Worm (Caenorhabditis elegans) whole organism, young adult: ENCODE results near the gene grp-1.
A peak's percentile ranks its signal among the peaks of the same experiment; 100 is the strongest.

Experiments
- B0261.1 ChIP-seq: sonication (generic microtip); optimal IDR thresholded peaks from 2 replicates; lab custom pipeline; 2016; ENCODE audit warnings: mild to moderate bottlenecking, missing genetic modification characterization, moderate library complexity, missing compliant biosample characterization
- D2030.7 ChIP-seq: fragments of 200-800 bp; sonication (Bioruptor generic); IDR thresholded peaks from 2 replicates; pipeline ENCODE4 v1.3.6; 2022; ENCODE audit warnings: missing genetic modification reagents, missing genetic modification characterization, missing compliant biosample characterization
- F23B12.7 ChIP-seq: sonication (generic microtip); optimal IDR thresholded peaks from 2 replicates; lab custom pipeline; 2017; ENCODE audit warnings: missing genetic modification characterization, mild to moderate bottlenecking, missing compliant biosample characterization, antibody characterized with exemption, moderate library complexity; ENCODE audit not compliant: insufficient read depth
- K11D2.4 ChIP-seq: fragments of 200-800 bp; sonication (Bioruptor generic); IDR thresholded peaks from 2 replicates; pipeline ENCODE4 v1.3.6; 2022; ENCODE audit warnings: missing genetic modification reagents, missing genetic modification characterization, missing compliant biosample characterization
- K12H6.12 ChIP-seq: fragments of 200-800 bp; sonication (Bioruptor generic); optimal IDR thresholded peaks from 2 replicates; lab custom pipeline; 2018; ENCODE audit warnings: mild to moderate bottlenecking, missing genetic modification characterization, missing compliant biosample characterization
- T07F8.4 ChIP-seq: sonication (generic microtip); optimal IDR thresholded peaks from 2 replicates; lab custom pipeline; 2016; ENCODE audit warnings: mild to moderate bottlenecking, missing genetic modification characterization, moderate library complexity, missing compliant biosample characterization
- T26A5.8 ChIP-seq: sonication (generic microtip); optimal IDR thresholded peaks from 2 replicates; lab custom pipeline; 2016; ENCODE audit warnings: missing genetic modification characterization, missing compliant biosample characterization
- Y53F4B.3 ChIP-seq: fragments of 200-800 bp; sonication (Bioruptor generic); IDR thresholded peaks from 2 replicates; pipeline ENCODE4 v1.3.6; 2022; ENCODE audit warnings: missing genetic modification reagents, missing genetic modification characterization, missing compliant biosample characterization
- Y53G8AR.9 ChIP-seq: fragments of 200-800 bp; sonication (Bioruptor generic); conservative IDR thresholded peaks from 2 replicates; pipeline ENCODE4 v1.3.6; 2022; ENCODE audit warnings: missing genetic modification reagents, missing genetic modification characterization, missing compliant biosample characterization
- Y56A3A.18 ChIP-seq: fragments of 200-800 bp; sonication (Bioruptor generic); IDR thresholded peaks from 2 replicates; pipeline ENCODE4 v1.3.6; 2022; ENCODE audit warnings: missing genetic modification reagents, missing genetic modification characterization, missing compliant biosample characterization
- akir-1 ChIP-seq: fragments of 200-800 bp; sonication (Bioruptor generic); optimal IDR thresholded peaks from 2 replicates; lab custom pipeline; 2018; ENCODE audit warnings: mild to moderate bottlenecking, missing genetic modification characterization, moderate library complexity, missing compliant biosample characterization
- attf-5 ChIP-seq: fragments of 200-800 bp; sonication (Bioruptor generic); optimal IDR thresholded peaks from 2 replicates; lab custom pipeline; 2018; ENCODE audit warnings: mild to moderate bottlenecking, missing genetic modification characterization, missing compliant biosample characterization
- bed-2 ChIP-seq: fragments of 200-800 bp; sonication (Bioruptor generic); IDR thresholded peaks from 2 replicates; pipeline ENCODE4 v1.3.6; 2022; ENCODE audit warnings: missing genetic modification reagents, missing genetic modification characterization, missing compliant biosample characterization
- ceh-100 ChIP-seq: fragments of 200-800 bp; sonication (Bioruptor generic); IDR thresholded peaks from 2 replicates; pipeline ENCODE4 v1.3.6; 2022; ENCODE audit warnings: missing genetic modification reagents, missing genetic modification characterization, missing compliant biosample characterization
- ceh-27 ChIP-seq: fragments of 200-800 bp; sonication (Bioruptor generic); optimal IDR thresholded peaks from 2 replicates; lab custom pipeline; 2018; ENCODE audit warnings: mild to moderate bottlenecking, missing genetic modification characterization, moderate library complexity, missing compliant biosample characterization
- dpl-1 ChIP-seq: fragments of 150-350 bp; optimal IDR thresholded peaks from 2 replicates; lab custom pipeline; 2014; ENCODE audit warnings: missing biosample characterization, missing genetic modification reagents, missing genetic modification characterization
- efl-1 ChIP-seq: fragments of 150-350 bp; optimal IDR thresholded peaks from 2 replicates; lab custom pipeline; 2014; ENCODE audit warnings: missing biosample characterization, missing genetic modification reagents, missing genetic modification characterization
- ets-4 ChIP-seq: fragments of 200-800 bp; sonication (Bioruptor generic); optimal IDR thresholded peaks from 2 replicates; lab custom pipeline; 2018; ENCODE audit warnings: mild to moderate bottlenecking, missing genetic modification characterization, missing compliant biosample characterization
- hmg-1.2 ChIP-seq: fragments of 200-800 bp; sonication (Bioruptor generic); IDR thresholded peaks from 2 replicates; pipeline ENCODE4 v1.3.6; 2022; ENCODE audit warnings: missing genetic modification reagents, missing genetic modification characterization, missing compliant biosample characterization
- hrde-1 ChIP-seq: sonication (generic microtip); optimal IDR thresholded peaks from 2 replicates; lab custom pipeline; 2016; ENCODE audit warnings: missing genetic modification characterization, mild to moderate bottlenecking, missing compliant biosample characterization, moderate library complexity, missing genotype, missing genetic modification reagents, borderline replicate concordance
- lin-40 ChIP-seq: sonication (generic microtip); optimal IDR thresholded peaks from 2 replicates; lab custom pipeline; 2016; ENCODE audit warnings: missing genetic modification characterization, mild to moderate bottlenecking, missing compliant biosample characterization, missing genotype, missing genetic modification reagents
- lsy-27 ChIP-seq: sonication (generic microtip); optimal IDR thresholded peaks from 2 replicates; lab custom pipeline; 2017; ENCODE audit warnings: missing genetic modification characterization, mild to moderate bottlenecking, missing compliant biosample characterization, antibody characterized with exemption, missing genotype, borderline replicate concordance; ENCODE audit not compliant: insufficient read depth
- mcd-1 ChIP-seq: fragments of 200-800 bp; sonication (Bioruptor generic); IDR thresholded peaks from 2 replicates; pipeline ENCODE4 v1.3.6; 2022; ENCODE audit warnings: missing genetic modification reagents, missing genetic modification characterization, missing compliant biosample characterization
- mel-28 ChIP-seq: sonication (generic microtip); optimal IDR thresholded peaks from 2 replicates; lab custom pipeline; 2016; ENCODE audit warnings: borderline replicate concordance, mild to moderate bottlenecking, missing genetic modification characterization, missing compliant biosample characterization
- nfya-1 ChIP-seq: sonication (generic microtip); optimal IDR thresholded peaks from 2 replicates; lab custom pipeline; 2017; ENCODE audit warnings: antibody characterized with exemption, missing compliant biosample characterization, missing genetic modification characterization, borderline replicate concordance; ENCODE audit not compliant: insufficient read depth
- nhr-120 ChIP-seq: fragments of 200-800 bp; sonication (Bioruptor generic); IDR thresholded peaks from 2 replicates; pipeline ENCODE4 v1.3.6; 2022; ENCODE audit warnings: missing genetic modification characterization, missing compliant biosample characterization
- nhr-179 ChIP-seq: sonication (generic microtip); optimal IDR thresholded peaks from 2 replicates; lab custom pipeline; 2016; ENCODE audit warnings: mild to moderate bottlenecking, missing genetic modification characterization, missing compliant biosample characterization
- nhr-27 ChIP-seq: fragments of 200-800 bp; sonication (Bioruptor generic); optimal IDR thresholded peaks from 2 replicates; lab custom pipeline; 2018; ENCODE audit warnings: mild to moderate bottlenecking, missing genetic modification characterization, moderate library complexity, missing compliant biosample characterization
- nhr-80 ChIP-seq: sonication (generic microtip); optimal IDR thresholded peaks from 2 replicates; lab custom pipeline; 2016; ENCODE audit warnings: missing genetic modification characterization, missing compliant biosample characterization
- nhr-90 ChIP-seq: sonication (generic microtip); optimal IDR thresholded peaks from 2 replicates; lab custom pipeline; 2016; ENCODE audit warnings: missing genotype, mild to moderate bottlenecking, missing genetic modification characterization, missing compliant biosample characterization
- pbrm-1 ChIP-seq: fragments of 200-800 bp; sonication (Bioruptor generic); IDR thresholded peaks from 2 replicates; pipeline ENCODE4 v1.3.6; 2022; ENCODE audit warnings: missing genetic modification reagents, missing genetic modification characterization, missing compliant biosample characterization
- pha-4 ChIP-seq: fragments of 150-350 bp; sonication (generic microtip); optimal IDR thresholded peaks from 2 replicates; lab custom pipeline; 2014; ENCODE audit warnings: missing biosample characterization, missing genetic modification reagents, missing genetic modification characterization
- rec-8 ChIP-seq, 2 experiments: sonication (generic microtip); optimal IDR thresholded peaks; 2 replicates each; lab custom pipeline; 2016; ENCODE audit warnings: mild to moderate bottlenecking in 2 of 2, missing genetic modification characterization in 2 of 2, missing genetic modification reagents in 2 of 2, missing genotype in 2 of 2, missing biosample characterization in 1 of 2, missing compliant biosample characterization in 1 of 2, moderate library complexity in 1 of 2
- snpc-1.3 ChIP-seq: sonication (generic microtip); optimal IDR thresholded peaks from 2 replicates; lab custom pipeline; 2017; ENCODE audit warnings: missing genetic modification characterization, mild to moderate bottlenecking, missing compliant biosample characterization, antibody characterized with exemption, moderate library complexity, missing genotype, missing genetic modification reagents; ENCODE audit not compliant: insufficient read depth
- tbx-9 ChIP-seq: sonication (generic microtip); optimal IDR thresholded peaks from 2 replicates; lab custom pipeline; 2016; ENCODE audit warnings: borderline replicate concordance, missing genetic modification characterization, inconsistent platforms, missing compliant biosample characterization
- tlf-1 ChIP-seq: fragments of 200-800 bp; sonication (Bioruptor generic); optimal IDR thresholded peaks from 2 replicates; lab custom pipeline; 2018; ENCODE audit warnings: mild to moderate bottlenecking, missing genetic modification characterization, missing compliant biosample characterization
- zim-3 ChIP-seq: sonication (generic microtip); optimal IDR thresholded peaks from 2 replicates; lab custom pipeline; 2017; ENCODE audit warnings: mild to moderate bottlenecking, missing genetic modification characterization, moderate library complexity, missing compliant biosample characterization

The grp-1 gene

DNA sequence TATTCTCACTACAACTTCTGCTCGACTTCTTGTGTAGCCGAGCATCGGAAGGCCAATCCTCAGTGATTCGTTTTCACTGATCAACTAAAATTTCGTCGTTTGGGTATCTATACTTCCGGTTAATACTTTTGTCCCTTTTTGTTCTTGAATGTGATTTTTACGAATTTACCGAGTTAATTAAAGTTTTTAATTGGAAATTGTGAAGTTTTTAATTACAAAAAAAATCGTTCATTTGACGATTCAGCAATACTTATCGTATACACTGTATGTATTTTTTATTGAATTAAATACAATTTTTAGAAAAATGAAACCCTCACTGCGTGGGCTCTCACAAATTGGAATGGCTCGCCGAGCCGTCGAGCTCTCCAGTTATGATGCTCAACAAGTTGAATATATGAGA lies 5.9 kb downstream of the grp-1 start, which contains the start of gene idi-1:
idi-1 (plus strand) TSS at position 301 of the 400 bp plus-strand sequence.
- TF ChIP-seq mel-28, result no peak
- TF ChIP-seq snpc-1.3 (tag; lab: Kevin White, UChicago), result no peak
- TF ChIP-seq akir-1 (GFP tag; lab: Kevin White, UChicago), result no peak
- no peak for TF ChIP-seq Y53F4B.3 (GFP tag; lab: Robert Waterston, UW)
- no peak for TF ChIP-seq zim-3 (tag; lab: Kevin White, UChicago)
- TF ChIP-seq efl-1 (GFP tag; lab: Kevin White, UChicago), result no peak
- no peak for TF ChIP-seq K12H6.12
- no peak for TF ChIP-seq bed-2 (GFP tag; lab: Robert Waterston, UW)
- no peak for TF ChIP-seq B0261.1 (tag; lab: Kevin White, UChicago)
- TF ChIP-seq, all 124 proteins: peak for 0

DNA sequence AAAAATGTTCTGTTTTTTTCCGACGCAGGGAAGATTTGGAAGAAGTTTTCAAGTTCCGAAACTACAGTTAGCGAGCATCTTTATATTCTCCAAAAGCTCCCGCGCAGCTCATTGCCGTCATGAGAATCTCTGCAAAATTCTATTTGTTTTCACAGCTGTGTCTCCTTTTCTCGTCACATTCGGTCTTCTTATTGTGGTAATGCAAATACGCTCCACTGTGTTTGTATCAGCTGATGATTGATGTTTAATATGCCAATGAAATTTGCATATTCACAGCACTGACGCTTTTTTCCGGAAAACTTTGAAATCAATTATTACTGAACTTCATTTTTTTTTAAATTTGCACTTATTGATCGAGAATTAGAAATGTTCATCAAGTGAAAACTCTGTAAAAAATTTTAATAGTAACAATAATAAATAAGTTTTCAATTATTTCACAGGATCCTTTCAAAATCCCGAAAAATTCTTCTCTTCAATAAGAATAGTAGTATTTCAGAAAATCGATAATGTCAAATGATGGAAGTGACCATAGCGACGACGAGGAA lies 7.6 kb downstream of the grp-1 start, which contains the start of gene K06H7.2:
K06H7.2 (plus strand) TSS at position 495 of the 545 bp plus-strand sequence.
- peak; percentile 38 for TF ChIP-seq nhr-80 (tag; lab: Kevin White, UChicago)
- TF ChIP-seq ets-4 (GFP tag; lab: Kevin White, UChicago), result no peak
- 0 out of 2 replicates have a peak, but pooled peaks have one; percentile 12 for TF ChIP-seq hmg-1.2
- TF ChIP-seq attf-5, result peak; percentile 79
- TF ChIP-seq mel-28, result no peak
- TF ChIP-seq ceh-27, result peak; percentile 4
- TF ChIP-seq lin-40 (tag; lab: Kevin White, UChicago), result peak; percentile 4
- TF ChIP-seq D2030.7 (GFP tag; lab: Robert Waterston, UW), result no peak
- no peak for TF ChIP-seq nhr-120 (GFP tag; lab: Robert Waterston, UW)
- no peak for TF ChIP-seq nhr-90
- TF ChIP-seq mcd-1 (GFP tag; lab: Robert Waterston, UW), result peak; percentile 79
- no peak for TF ChIP-seq tlf-1 (GFP tag; lab: Kevin White, UChicago)
- TF ChIP-seq K11D2.4, result no peak
- TF ChIP-seq nhr-27 (tag; lab: Kevin White, UChicago), result no peak
- no peak for TF ChIP-seq rec-8 (tag; optimal IDR thresholded peaks at IDR 0.05; lab: Kevin White, UChicago)

DNA sequence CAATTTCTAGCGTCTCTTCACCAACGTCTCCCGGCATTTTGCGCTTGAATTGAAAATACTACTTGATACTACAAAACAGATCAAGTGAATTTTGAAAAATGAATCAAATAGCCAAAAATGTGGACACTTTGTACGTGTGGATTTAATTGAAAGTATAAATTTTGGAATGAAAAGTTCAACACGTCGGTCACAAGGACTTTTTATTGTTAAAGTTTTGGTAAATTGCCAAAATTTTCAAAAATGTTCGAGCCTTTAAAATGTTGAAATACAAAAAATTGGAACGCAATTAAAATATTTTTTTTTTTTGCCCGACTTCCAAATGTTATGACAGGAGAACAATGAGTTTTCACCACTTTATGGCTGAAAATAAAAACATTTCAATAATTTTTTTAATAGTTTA lies 12.6 kb downstream of the grp-1 start, which contains the start of gene K06H7.8:
K06H7.8 (minus strand) TSS at position 101 of the 400 bp plus-strand sequence.
- TF ChIP-seq tbx-9 (tag; lab: Kevin White, UChicago) (no peak), efl-1 (GFP tag; lab: Kevin White, UChicago) (no peak), pha-4 (tag; lab: Kevin White, UChicago) (no peak), nfya-1 (tag; lab: Kevin White, UChicago) (no peak), T26A5.8 (tag; lab: Kevin White, UChicago) (no peak), Y53G8AR.9 (GFP tag; lab: Robert Waterston, UW) (no peak), ceh-100 (GFP tag; lab: Robert Waterston, UW) (no peak), nhr-179 (no peak), pbrm-1 (GFP tag; lab: Robert Waterston, UW) (no peak), Y56A3A.18 (no peak), lin-40 (tag; lab: Kevin White, UChicago) (no peak), Y53F4B.3 (GFP tag; lab: Robert Waterston, UW) (no peak), lsy-27 (tag; lab: Kevin White, UChicago) (no peak), F23B12.7 (tag; lab: Kevin White, UChicago) (no peak), hrde-1 (tag; lab: Kevin White, UChicago) (no peak), dpl-1 (GFP tag; lab: Kevin White, UChicago) (no peak), T07F8.4 (no peak)
